Fruit fly (Drosophila melanogaster) whole organism, embryonic: Measurements from ENCODE around the gene Dlip1.
A peak's percentile ranks its signal among the peaks of the same experiment; 100 is the strongest.

Experiments
- ATbp ChIP-seq: fragments of 200-800 bp; sonication (Bioruptor generic); optimal IDR thresholded peaks from 2 replicates; lab custom pipeline; 2017; ENCODE audit warnings: missing biosample characterization, mild to moderate bottlenecking, missing genetic modification characterization, missing genetic modification reagents
- CG10274 ChIP-seq: fragments of 200-800 bp; sonication (Bioruptor generic); optimal IDR thresholded peaks from 3 replicates; lab custom pipeline; 2017; ENCODE audit warnings: missing biosample characterization, mild to moderate bottlenecking, missing genetic modification characterization
- CG10979 ChIP-seq: fragments of 200-800 bp; sonication (Bioruptor generic); optimal IDR thresholded peaks from 2 replicates; lab custom pipeline; 2018; ENCODE audit warnings: missing biosample characterization, mild to moderate bottlenecking, missing genetic modification characterization, moderate library complexity
- CG11456 ChIP-seq: fragments of 200-800 bp; sonication (Bioruptor generic); IDR thresholded peaks from 3 replicates; pipeline ENCODE4 v1.3.6; 2022; ENCODE audit warnings: missing biosample characterization, missing genetic modification characterization
- CG12155 ChIP-seq: fragments of 200-800 bp; sonication (Bioruptor generic); optimal IDR thresholded peaks from 3 replicates; lab custom pipeline; 2016; ENCODE audit warnings: missing biosample characterization, missing genetic modification characterization
- CG12299 ChIP-seq: fragments of 200-800 bp; sonication (Bioruptor generic); optimal IDR thresholded peaks from 2 replicates; lab custom pipeline; 2018; ENCODE audit warnings: missing biosample characterization, mild to moderate bottlenecking, missing genetic modification characterization
- CG1233 ChIP-seq: fragments of 200-800 bp; sonication (Bioruptor generic); optimal IDR thresholded peaks from 4 replicates; lab custom pipeline; 2018; ENCODE audit warnings: missing biosample characterization, mild to moderate bottlenecking, missing genetic modification characterization
- CG13287 ChIP-seq: fragments of 200-800 bp; sonication (Bioruptor generic); IDR thresholded peaks from 2 replicates; pipeline ENCODE4 v1.3.6; 2022; ENCODE audit warnings: missing biosample characterization, missing genetic modification characterization; ENCODE audit not compliant: partially characterized antibody
- CG13894 ChIP-seq: fragments of 200-800 bp; sonication (Bioruptor generic); optimal IDR thresholded peaks from 3 replicates; lab custom pipeline; 2018; ENCODE audit warnings: missing biosample characterization, mild to moderate bottlenecking, missing genetic modification characterization, moderate library complexity
- CG14667 ChIP-seq: fragments of 200-800 bp; sonication (Bioruptor generic); IDR thresholded peaks from 2 replicates; pipeline ENCODE4 v1.3.6; 2022; ENCODE audit warnings: missing biosample characterization, missing genetic modification characterization
- CG14710 ChIP-seq: fragments of 200-800 bp; sonication (Bioruptor generic); optimal IDR thresholded peaks from 3 replicates; lab custom pipeline; 2019; ENCODE audit warnings: missing biosample characterization, mild to moderate bottlenecking, missing genetic modification characterization, moderate library complexity
- CG15696 ChIP-seq: fragments of 200-800 bp; sonication (Bioruptor generic); optimal IDR thresholded peaks from 2 replicates; lab custom pipeline; 2019; ENCODE audit warnings: missing biosample characterization, mild to moderate bottlenecking, missing genetic modification characterization, moderate library complexity
- CG17802 ChIP-seq: fragments of 200-800 bp; sonication (Bioruptor generic); optimal IDR thresholded peaks from 2 replicates; lab custom pipeline; 2018; ENCODE audit warnings: missing biosample characterization, mild to moderate bottlenecking, missing genetic modification characterization, moderate library complexity
- CG18619 ChIP-seq: fragments of 200-800 bp; sonication (Bioruptor generic); optimal IDR thresholded peaks from 3 replicates; lab custom pipeline; 2017; ENCODE audit warnings: missing biosample characterization, mild to moderate bottlenecking, missing genetic modification characterization
- CG2712 ChIP-seq: fragments of 200-800 bp; optimal IDR thresholded peaks from 3 replicates; lab custom pipeline; 2019; ENCODE audit warnings: missing biosample characterization, mild to moderate bottlenecking, missing genetic modification characterization, moderate library complexity
- CG30403 ChIP-seq: fragments of 200-800 bp; sonication (Bioruptor generic); optimal IDR thresholded peaks from 3 replicates; lab custom pipeline; 2016; ENCODE audit warnings: missing biosample characterization, missing genetic modification characterization
- CG4404 ChIP-seq: fragments of 200-800 bp; sonication (Bioruptor generic); IDR thresholded peaks from 2 replicates; pipeline ENCODE4 v1.3.6; 2022; ENCODE audit warnings: missing biosample characterization, missing genetic modification characterization
- CG5180 ChIP-seq: fragments of 200-800 bp; sonication (Bioruptor generic); optimal IDR thresholded peaks from 3 replicates; lab custom pipeline; 2017; ENCODE audit warnings: missing biosample characterization, missing genetic modification characterization, mild to moderate bottlenecking, moderate library complexity, missing genetic modification reagents
- CG6854 ChIP-seq: fragments of 200-800 bp; sonication (Bioruptor generic); optimal IDR thresholded peaks from 3 replicates; lab custom pipeline; 2017; ENCODE audit warnings: missing biosample characterization, mild to moderate bottlenecking, missing genetic modification characterization
- CG7928 ChIP-seq: fragments of 200-800 bp; sonication (Bioruptor generic); optimal IDR thresholded peaks from 2 replicates; lab custom pipeline; 2017; ENCODE audit warnings: missing biosample characterization, mild to moderate bottlenecking, missing genetic modification characterization
- CG8290 ChIP-seq, 3 experiments: fragments of 200-800 bp; sonication (Bioruptor generic); optimal IDR thresholded peaks; 2 replicates each; lab custom pipeline; 2016 to 2019; ENCODE audit warnings: missing biosample characterization in 3 of 3, missing genetic modification characterization in 3 of 3, mild to moderate bottlenecking in 2 of 3, moderate library complexity in 1 of 3
- CG9437 ChIP-seq: fragments of 200-800 bp; sonication (Bioruptor generic); optimal IDR thresholded peaks from 2 replicates; lab custom pipeline; 2018; ENCODE audit warnings: missing biosample characterization, mild to moderate bottlenecking, missing genetic modification characterization
- Camta ChIP-seq: fragments of 200-800 bp; sonication (Bioruptor generic); optimal IDR thresholded peaks from 2 replicates; lab custom pipeline; 2016; ENCODE audit warnings: missing biosample characterization, missing genetic modification characterization
- D19B ChIP-seq: fragments of 200-800 bp; sonication (Bioruptor generic); optimal IDR thresholded peaks from 2 replicates; lab custom pipeline; 2017; ENCODE audit warnings: missing biosample characterization, mild to moderate bottlenecking, missing genetic modification characterization
- Doc2 ChIP-seq: fragments of 200-800 bp; sonication (Bioruptor generic); IDR thresholded peaks from 2 replicates; pipeline ENCODE4 v1.3.6; 2022; ENCODE audit warnings: missing biosample characterization, missing genetic modification characterization
- Doc3 ChIP-seq: fragments of 200-800 bp; sonication (Bioruptor generic); IDR thresholded peaks from 3 replicates; pipeline ENCODE4 v1.3.6; 2022; ENCODE audit warnings: missing biosample characterization, missing genetic modification characterization; ENCODE audit not compliant: partially characterized antibody
- HLH3B ChIP-seq: fragments of 200-800 bp; sonication (Bioruptor generic); IDR thresholded peaks from 2 replicates; pipeline ENCODE4 v1.3.6; 2022; ENCODE audit warnings: missing biosample characterization, missing genetic modification characterization
- HLH4C ChIP-seq: fragments of 200-800 bp; sonication (Bioruptor generic); IDR thresholded peaks from 3 replicates; pipeline ENCODE4 v1.3.6; 2022; ENCODE audit warnings: missing biosample characterization, missing genetic modification characterization; ENCODE audit not compliant: partially characterized antibody
- Lpt ChIP-seq: fragments of >200 bp; optimal IDR thresholded peaks from 2 replicates; lab custom pipeline; 2018; ENCODE audit warnings: missing biosample characterization, missing genetic modification characterization
- Neu2 ChIP-seq: fragments of 200-800 bp; sonication (Bioruptor generic); optimal IDR thresholded peaks from 3 replicates; lab custom pipeline; 2016; ENCODE audit warnings: missing biosample characterization, missing genetic modification characterization, borderline replicate concordance
- Pdp1 ChIP-seq, 2 experiments: fragments of 200-800 bp; sonication (Bioruptor generic); optimal IDR thresholded peaks; 3 replicates each; lab custom pipeline; 2016; ENCODE audit warnings: missing biosample characterization in 2 of 2, missing genetic modification characterization in 2 of 2, mild to moderate bottlenecking in 1 of 2, moderate library complexity in 1 of 2
- Rfx ChIP-seq: fragments of 200-800 bp; sonication (Bioruptor generic); IDR thresholded peaks from 2 replicates; pipeline ENCODE4 v1.3.6; 2022; ENCODE audit warnings: missing biosample characterization, missing genetic modification characterization
- Sin3A ChIP-seq: fragments of >200 bp; optimal IDR thresholded peaks from 2 replicates; lab custom pipeline; 2018
- chif ChIP-seq, 2 experiments: fragments of 200-800 bp; sonication (Bioruptor generic); optimal IDR thresholded peaks; 3 replicates each; lab custom pipeline; 2016; ENCODE audit warnings: missing biosample characterization in 2 of 2, missing genetic modification characterization in 2 of 2
- chinmo ChIP-seq: fragments of 200-800 bp; sonication (Bioruptor generic); IDR thresholded peaks from 4 replicates; pipeline ENCODE4 v1.3.6; 2022; ENCODE audit warnings: missing biosample characterization, missing genetic modification characterization; ENCODE audit not compliant: partially characterized antibody
- esg ChIP-seq: fragments of 200-800 bp; sonication (Bioruptor generic); conservative IDR thresholded peaks from 2 replicates; pipeline ENCODE4 v1.3.6; 2022; ENCODE audit warnings: missing biosample characterization, missing genetic modification characterization
- hkb ChIP-seq, 2 experiments: fragments of 200-800 bp in 1 of 2; fragments of >200 bp in 1 of 2; sonication (Bioruptor generic) in 1 of 2; IDR thresholded peaks in 1 of 2; optimal IDR thresholded peaks in 1 of 2; 2 replicates each; pipeline versions ENCODE4 v1.3.6 to Lab custom; 2017 to 2022; ENCODE audit warnings: missing biosample characterization in 1 of 2, missing genetic modification characterization in 1 of 2
- klu ChIP-seq: fragments of 200-800 bp; sonication (Bioruptor generic); IDR thresholded peaks from 2 replicates; pipeline ENCODE4 v1.3.6; 2022; ENCODE audit warnings: missing biosample characterization, missing genetic modification characterization
- lab ChIP-seq: fragments of 200-800 bp; sonication (Bioruptor generic); optimal IDR thresholded peaks from 3 replicates; lab custom pipeline; 2017; ENCODE audit warnings: missing biosample characterization, missing genetic modification characterization, mild to moderate bottlenecking, moderate library complexity, missing genetic modification reagents
- lilli ChIP-seq: fragments of 200-800 bp; sonication (Bioruptor generic); optimal IDR thresholded peaks from 3 replicates; lab custom pipeline; 2016; ENCODE audit warnings: missing biosample characterization, missing genetic modification characterization
- maf-S ChIP-seq: fragments of 200-800 bp; sonication (Bioruptor generic); optimal IDR thresholded peaks from 2 replicates; lab custom pipeline; 2016; ENCODE audit warnings: missing biosample characterization, missing genetic modification characterization
- psq ChIP-seq: fragments of 200-800 bp; sonication (Bioruptor generic); optimal IDR thresholded peaks from 2 replicates; lab custom pipeline; 2017; ENCODE audit warnings: missing biosample characterization, missing genetic modification characterization
- ranshi ChIP-seq: fragments of 200-800 bp; sonication (Bioruptor generic); IDR thresholded peaks from 2 replicates; pipeline ENCODE4 v1.3.6; 2022; ENCODE audit warnings: missing biosample characterization, missing genetic modification characterization
- row ChIP-seq: fragments of 200-800 bp; sonication (Bioruptor generic); IDR thresholded peaks from 3 replicates; pipeline ENCODE4 v1.3.6; 2022; ENCODE audit warnings: missing biosample characterization, missing genetic modification characterization
- sima ChIP-seq: fragments of 200-800 bp; sonication (Bioruptor generic); optimal IDR thresholded peaks from 2 replicates; lab custom pipeline; 2016; ENCODE audit warnings: missing biosample characterization, missing genetic modification characterization
- sqz ChIP-seq: fragments of 200-800 bp; sonication (Bioruptor generic); optimal IDR thresholded peaks from 3 replicates; lab custom pipeline; 2018; ENCODE audit warnings: missing biosample characterization, mild to moderate bottlenecking, missing genetic modification characterization
- tx ChIP-seq: fragments of 200-800 bp; sonication (Bioruptor generic); optimal IDR thresholded peaks from 2 replicates; lab custom pipeline; 2016; ENCODE audit warnings: missing biosample characterization, missing genetic modification characterization
- zen ChIP-seq: fragments of 200-800 bp; sonication (Bioruptor generic); optimal IDR thresholded peaks from 3 replicates; lab custom pipeline; 2018; ENCODE audit warnings: missing biosample characterization, mild to moderate bottlenecking, missing genetic modification characterization, moderate library complexity

The Dlip1 gene

DNA sequence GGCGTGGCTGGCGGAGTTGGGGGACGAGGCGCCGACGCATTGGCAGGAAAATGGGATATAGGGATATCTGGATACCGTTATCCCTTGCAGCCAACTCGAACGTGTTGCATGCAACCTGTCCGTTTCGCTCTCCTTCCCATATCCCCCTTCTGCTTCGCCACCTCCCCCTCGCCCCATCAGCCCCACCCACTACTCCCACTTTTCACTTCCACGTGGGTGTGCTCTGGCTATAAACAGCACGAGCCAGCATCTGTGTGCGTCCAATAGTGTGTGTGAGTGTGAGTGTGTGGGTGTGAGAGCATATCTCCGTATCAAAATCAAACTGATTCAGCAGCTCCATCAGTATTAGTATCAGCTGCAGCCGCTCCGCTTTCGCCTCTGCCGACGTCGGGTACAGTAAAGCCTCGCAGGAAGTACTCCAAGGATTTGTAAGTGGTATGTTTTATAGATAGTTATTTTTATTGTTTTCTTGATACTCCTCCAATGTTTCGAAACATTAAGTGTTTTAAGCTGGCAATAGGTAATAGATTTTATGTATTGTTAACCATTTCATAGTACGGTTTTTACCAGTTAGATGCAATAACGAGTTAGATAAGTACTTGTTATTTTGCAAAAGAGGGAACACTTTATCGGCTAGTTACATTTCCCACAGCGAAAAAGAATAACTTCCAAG lies 39.3 kb upstream of the Dlip1 start (continued):
- TF ChIP-seq Pdp1 (GFP tag; optimal IDR thresholded peaks at IDR 0.05; lab: Kevin White, UChicago) (peak; percentile 12 to 17), lilli (GFP tag; lab: Kevin White, UChicago) (peak; percentile 32), ATbp (GFP tag; lab: Kevin White, UChicago) (no peak), sima (GFP tag; lab: Kevin White, UChicago) (no peak), CG10979 (tag; lab: Kevin White, UChicago) (peak; percentile 67), HLH4C (GFP tag; lab: Robert Waterston, UW) (no peak), HLH3B (GFP tag; lab: Robert Waterston, UW) (0 out of 2 replicates have a peak, but pooled peaks have one; percentile 48), sqz (peak; percentile 31), CG6854 (peak; percentile 30), Camta (peak; percentile 38), Lpt (no peak), CG4404 (GFP tag; lab: Robert Waterston, UW) (no peak), tx (GFP tag; lab: Kevin White, UChicago) (no peak), maf-S (GFP tag; lab: Kevin White, UChicago) (no peak), CG12299 (tag; lab: Kevin White, UChicago) (no peak), chinmo (GFP tag; lab: Robert Waterston, UW) (0 out of 4 replicates have a peak, but pooled peaks have one; percentile 49), Rfx (GFP tag; lab: Robert Waterston, UW) (0 out of 2 replicates have a peak, but pooled peaks have one; percentile 15), chif (GFP tag; optimal IDR thresholded peaks at IDR 0.05; lab: Kevin White, UChicago) (peak in 1 of 2 experiments; percentile 6), psq (no peak), lab (GFP tag; lab: Kevin White, UChicago) (peak; percentile 64), CG5180 (GFP tag; lab: Kevin White, UChicago) (peak; percentile 97), CG17802 (tag; lab: Kevin White, UChicago) (no peak), Doc2 (GFP tag; lab: Robert Waterston, UW) (no peak), CG15696 (tag; lab: Kevin White, UChicago) (peak; percentile 5), D19B (GFP tag; lab: Kevin White, UChicago) (peak; percentile 20), row (GFP tag; lab: Robert Waterston, UW) (no peak), CG14667 (GFP tag; lab: Robert Waterston, UW) (peak; percentile 30; the same call in 1 of the 2 replicates), CG12155 (GFP tag; lab: Kevin White, UChicago) (peak; percentile 9), CG8290 (GFP tag; optimal IDR thresholded peaks at IDR 0.05; lab: Kevin White, UChicago) (no peak), CG8290 (tag; optimal IDR thresholded peaks at IDR 0.05; lab: Kevin White, UChicago) (peak in 1 of 2 experiments; percentile 0), CG2712 (tag; lab: Kevin White, UChicago) (peak; percentile 13), CG30403 (GFP tag; lab: Kevin White, UChicago) (no peak), ranshi (GFP tag; lab: Robert Waterston, UW) (0 out of 2 replicates have a peak, but pooled peaks have one; percentile 13), esg (GFP tag; lab: Robert Waterston, UW) (0 out of 2 replicates have a peak, but pooled peaks have one; percentile 9), Sin3A (lab: Kevin White, UChicago) (no peak), CG14710 (peak; percentile 47), klu (no peak), zen (tag; lab: Kevin White, UChicago) (no peak), Doc3 (GFP tag; lab: Robert Waterston, UW) (no peak), CG1233 (GFP tag; lab: Kevin White, UChicago) (peak; percentile 21), CG10274 (GFP tag; lab: Kevin White, UChicago) (peak; percentile 20), CG9437 (GFP tag; lab: Kevin White, UChicago) (no peak), CG11456 (GFP tag; lab: Robert Waterston, UW) (no peak), CG7928 (GFP tag; lab: Kevin White, UChicago) (no peak), CG18619 (no peak), Neu2 (GFP tag; lab: Kevin White, UChicago) (no peak), CG13287 (GFP tag; lab: Robert Waterston, UW) (no peak), hkb (optimal IDR thresholded peaks at IDR 0.05; lab: Kevin White, UChicago) (no peak), hkb (GFP tag; IDR thresholded peaks at IDR 0.05; lab: Robert Waterston, UW) (peak; percentile 64), CG13894 (tag; lab: Kevin White, UChicago) (no peak)
